Worm (Caenorhabditis elegans) whole organism, L3 larva: ENCODE data around the gene wht-7.

Experiments used
- R02D3.7 ChIP-seq: fragments of 150-350 bp; optimal IDR thresholded peaks from 2 replicates; lab custom pipeline; 2014; ENCODE audit warnings: missing biosample characterization, missing genetic modification characterization
- ZK546.5 ChIP-seq: sonication (generic microtip); optimal IDR thresholded peaks from 2 replicates; lab custom pipeline; 2017; ENCODE audit warnings: missing biosample characterization, missing genetic modification characterization
- aly-2 ChIP-seq: fragments of 150-350 bp; optimal IDR thresholded peaks from 2 replicates; lab custom pipeline; 2014; ENCODE audit warnings: missing biosample characterization, missing genetic modification characterization
- ceh-28 ChIP-seq: fragments of 150-350 bp; optimal IDR thresholded peaks from 2 replicates; lab custom pipeline; 2014; ENCODE audit warnings: missing biosample characterization, missing genetic modification reagents, missing genetic modification characterization
- ceh-82 ChIP-seq: fragments of 150-350 bp; optimal IDR thresholded peaks from 2 replicates; lab custom pipeline; 2014; ENCODE audit warnings: missing biosample characterization, missing genetic modification characterization
- ceh-9 ChIP-seq: sonication (generic microtip); optimal IDR thresholded peaks from 2 replicates; lab custom pipeline; 2018; ENCODE audit warnings: missing biosample characterization, missing genetic modification characterization
- egl-27 ChIP-seq: sonication (generic microtip); optimal IDR thresholded peaks from 4 replicates; lab custom pipeline; 2017; ENCODE audit warnings: missing biosample characterization, missing genetic modification reagents, missing genetic modification characterization
- egl-5 ChIP-seq: fragments of 150-350 bp; optimal IDR thresholded peaks from 2 replicates; lab custom pipeline; 2017; ENCODE audit warnings: missing biosample characterization, missing genetic modification reagents, missing genetic modification characterization, inconsistent platforms
- eor-1 ChIP-seq, 2 experiments: fragments of 150-350 bp; optimal IDR thresholded peaks; 2 replicates each; lab custom pipeline; 2014 to 2018; ENCODE audit warnings: missing biosample characterization in 2 of 2, missing genetic modification characterization in 2 of 2
- fkh-10 ChIP-seq: sonication (generic microtip); optimal IDR thresholded peaks from 2 replicates; lab custom pipeline; 2017; ENCODE audit warnings: missing biosample characterization, missing genetic modification reagents, missing genetic modification characterization
- fos-1 ChIP-seq: fragments of 150-350 bp; optimal IDR thresholded peaks from 2 replicates; lab custom pipeline; 2014; ENCODE audit warnings: missing biosample characterization, missing genetic modification characterization
- lin-15B ChIP-seq: fragments of 150-350 bp; optimal IDR thresholded peaks from 2 replicates; lab custom pipeline; 2014; ENCODE audit warnings: missing biosample characterization, missing genetic modification characterization
- lsy-12 ChIP-seq: sonication (generic microtip); optimal IDR thresholded peaks from 2 replicates; lab custom pipeline; 2016; ENCODE audit warnings: mild to moderate bottlenecking, missing genetic modification characterization, missing compliant biosample characterization
- nfya-1 ChIP-seq: sonication (generic microtip); optimal IDR thresholded peaks from 2 replicates; lab custom pipeline; 2017; ENCODE audit warnings: missing genetic modification characterization, mild to moderate bottlenecking, missing compliant biosample characterization, antibody characterized with exemption, moderate library complexity; ENCODE audit not compliant: insufficient read depth
- nhr-12 ChIP-seq: fragments of 150-350 bp; optimal IDR thresholded peaks from 2 replicates; lab custom pipeline; 2014; ENCODE audit warnings: missing biosample characterization, missing genetic modification characterization
- nhr-23 ChIP-seq: fragments of 150-350 bp; optimal IDR thresholded peaks from 2 replicates; lab custom pipeline; 2014; ENCODE audit warnings: missing biosample characterization, missing genetic modification reagents, missing genetic modification characterization
- nhr-237 ChIP-seq: fragments of 150-350 bp; optimal IDR thresholded peaks from 2 replicates; lab custom pipeline; 2014; ENCODE audit warnings: missing biosample characterization, missing genetic modification characterization
- nhr-25 ChIP-seq: sonication (generic microtip); optimal IDR thresholded peaks from 2 replicates; lab custom pipeline; 2017; ENCODE audit warnings: missing biosample characterization, missing genetic modification characterization
- nhr-28 ChIP-seq: fragments of 150-350 bp; optimal IDR thresholded peaks from 2 replicates; lab custom pipeline; 2014; ENCODE audit warnings: missing biosample characterization, missing genetic modification characterization
- nhr-43 ChIP-seq: sonication (generic microtip); optimal IDR thresholded peaks from 2 replicates; lab custom pipeline; 2016; ENCODE audit warnings: mild to moderate bottlenecking, missing genetic modification characterization, missing compliant biosample characterization; ENCODE audit not compliant: poor library complexity, severe bottlenecking
- nhr-76 ChIP-seq: fragments of 150-350 bp; sonication (generic microtip); optimal IDR thresholded peaks from 5 replicates; lab custom pipeline; 2014; ENCODE audit warnings: missing biosample characterization, missing genetic modification characterization
- nhr-77 ChIP-seq: fragments of 150-350 bp; optimal IDR thresholded peaks from 2 replicates; lab custom pipeline; 2014; ENCODE audit warnings: missing biosample characterization, missing genetic modification characterization
- pha-4 ChIP-seq: fragments of 150-350 bp; optimal IDR thresholded peaks from 2 replicates; lab custom pipeline; 2014; ENCODE audit warnings: missing biosample characterization, missing genetic modification reagents, missing genetic modification characterization
- pqm-1 ChIP-seq: fragments of 150-350 bp; optimal IDR thresholded peaks from 2 replicates; lab custom pipeline; 2017; ENCODE audit warnings: missing biosample characterization, missing genetic modification characterization, inconsistent platforms
- skn-1 ChIP-seq: fragments of 150-350 bp; optimal IDR thresholded peaks from 2 replicates; lab custom pipeline; 2014; ENCODE audit warnings: missing biosample characterization, missing genetic modification characterization
- snpc-4 ChIP-seq: fragments of 150-350 bp; optimal IDR thresholded peaks from 2 replicates; lab custom pipeline; 2014; ENCODE audit warnings: missing biosample characterization, missing genetic modification characterization
- tbx-2 ChIP-seq: sonication (generic microtip); optimal IDR thresholded peaks from 2 replicates; lab custom pipeline; 2016; ENCODE audit warnings: mild to moderate bottlenecking, missing genetic modification characterization, missing compliant biosample characterization
- zag-1 ChIP-seq: fragments of 150-350 bp; optimal IDR thresholded peaks from 2 replicates; lab custom pipeline; 2014; ENCODE audit warnings: missing biosample characterization, missing genetic modification characterization
- ztf-11 ChIP-seq: fragments of 150-350 bp; optimal IDR thresholded peaks from 2 replicates; lab custom pipeline; 2014; ENCODE audit warnings: missing biosample characterization, missing genetic modification characterization
- ztf-4 ChIP-seq: fragments of 150-350 bp; optimal IDR thresholded peaks from 2 replicates; lab custom pipeline; 2014; ENCODE audit warnings: missing biosample characterization, missing genetic modification characterization

wht-7 gene

DNA sequence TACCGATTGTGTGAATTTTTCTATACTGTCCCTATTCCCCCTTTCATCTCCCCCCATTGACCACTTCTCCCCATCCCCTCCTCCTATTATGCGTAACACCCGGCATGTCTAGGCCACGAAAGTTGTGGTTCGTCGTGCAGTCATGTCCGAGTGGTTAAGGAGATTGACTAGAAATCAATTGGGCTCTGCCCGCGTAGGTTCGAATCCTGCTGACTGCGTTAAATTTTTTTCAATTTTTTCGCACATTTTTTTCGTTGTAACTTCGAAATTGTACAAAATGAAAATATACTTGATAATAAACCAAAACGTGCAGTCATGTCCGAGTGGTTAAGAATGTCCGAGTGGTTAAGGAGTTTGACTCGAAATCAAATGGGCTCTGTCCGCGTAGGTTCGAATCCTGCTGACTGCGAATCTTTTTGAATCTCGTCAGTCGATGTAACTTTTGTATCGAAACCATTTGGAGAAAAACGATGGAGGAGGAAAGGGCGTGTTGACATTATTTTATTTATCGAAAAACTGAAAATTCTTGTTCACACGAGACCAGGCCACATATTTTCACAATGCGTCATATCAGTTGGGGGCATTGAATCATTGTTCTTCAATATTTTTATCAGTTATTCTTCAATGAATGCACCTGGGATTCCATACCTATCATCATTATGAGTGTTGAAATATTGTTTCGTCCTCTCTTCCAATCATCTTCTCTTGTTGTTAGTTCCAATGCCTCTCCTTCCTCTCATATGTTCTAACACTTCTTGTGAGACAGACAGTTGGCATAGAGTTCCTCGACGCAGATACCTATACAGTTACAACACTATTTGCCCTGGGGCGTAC lies 9.5 kb upstream of the wht-7 start, which contains the start of gene nfm-1 (continued):
- TF ChIP-seq ceh-82 (tag; lab: Kevin White, UChicago) (no peak), skn-1 (tag; lab: Kevin White, UChicago) (peak; percentile 47), fkh-10 (GFP tag; lab: Kevin White, UChicago) (peak; percentile 47), ceh-28 (tag; lab: Kevin White, UChicago) (peak; percentile 42), ztf-4 (tag; lab: Kevin White, UChicago) (no peak), nhr-12 (tag; lab: Kevin White, UChicago) (no peak), fos-1 (tag; lab: Kevin White, UChicago) (no peak), zag-1 (no peak), nhr-43 (tag; lab: Kevin White, UChicago) (peak; percentile 55), pqm-1 (tag; lab: Kevin White, UChicago) (peak; percentile 60), R02D3.7 (peak; percentile 5), pha-4 (peak; percentile 54), nhr-76 (tag; lab: Kevin White, UChicago) (no peak), ztf-11 (tag; lab: Kevin White, UChicago) (no peak), aly-2 (peak; percentile 22), lin-15B (tag; lab: Kevin White, UChicago) (peak; percentile 48), ZK546.5 (tag; lab: Kevin White, UChicago) (no peak), snpc-4 (tag; lab: Kevin White, UChicago) (peak; percentile 27), egl-5 (peak; percentile 38)

DNA sequence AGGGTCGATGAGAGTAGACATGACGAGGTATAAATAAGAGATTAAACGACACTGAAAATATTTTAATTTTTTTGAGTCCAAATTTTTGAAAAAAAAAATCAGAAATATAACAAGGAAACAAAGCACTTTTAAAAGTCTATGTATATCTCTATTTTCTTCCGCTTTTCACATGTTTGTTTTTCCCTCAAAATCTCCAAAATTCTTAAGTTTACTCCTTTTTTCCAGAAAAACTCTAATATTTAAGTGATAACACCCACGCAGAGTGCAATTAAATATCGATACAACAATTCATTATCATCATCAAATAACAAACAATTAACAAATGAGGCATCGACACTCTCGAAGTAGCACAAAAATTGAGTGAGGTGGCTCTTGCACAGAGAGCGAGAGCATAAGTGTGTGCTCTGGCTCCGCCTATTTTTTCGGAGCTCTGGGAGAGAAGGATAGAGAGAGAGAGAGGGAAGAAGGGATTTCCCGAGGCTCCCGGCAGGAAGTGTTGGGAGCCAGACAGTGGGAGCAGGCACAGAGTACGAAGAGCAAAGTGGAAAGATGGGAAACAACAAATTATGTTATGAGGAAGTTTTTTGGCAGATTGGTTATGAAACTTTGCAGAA lies 8.4 kb upstream of the wht-7 start, which contains the start of gene anmt-2:
Gene anmt-2, minus strand, starts transcription at position 51 of the 614 bp plus-strand sequence.
- no peak for TF ChIP-seq ztf-11 (tag; lab: Kevin White, UChicago)
- TF ChIP-seq nhr-23 (tag; lab: Kevin White, UChicago), result no peak
- TF ChIP-seq egl-5, result peak; percentile 35
- TF ChIP-seq nhr-237 (tag; lab: Kevin White, UChicago), result no peak
- no peak for TF ChIP-seq ceh-28 (tag; lab: Kevin White, UChicago)
- peak; percentile 57 for TF ChIP-seq pha-4

DNA sequence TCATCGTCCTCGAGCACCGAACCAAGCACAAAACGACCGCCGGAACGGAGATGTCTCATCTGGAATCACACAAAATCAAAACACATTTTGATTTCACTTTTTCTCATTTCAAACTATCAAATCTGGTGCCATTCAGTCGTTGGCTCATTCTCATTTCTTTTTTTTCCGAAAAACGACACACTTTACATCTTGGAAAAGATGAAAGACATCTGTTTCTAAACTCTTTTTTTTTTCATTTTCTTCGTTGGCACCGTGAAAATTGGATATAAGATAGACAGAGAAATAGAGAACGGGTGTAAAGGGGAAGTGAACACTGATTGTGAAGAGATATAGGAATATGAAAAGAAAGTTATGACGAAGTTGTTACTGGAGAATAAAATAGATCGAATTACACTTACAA lies 6.4 kb upstream of the wht-7 start:
- no peak for TF ChIP-seq nhr-25 (tag; lab: Kevin White, UChicago)

DNA sequence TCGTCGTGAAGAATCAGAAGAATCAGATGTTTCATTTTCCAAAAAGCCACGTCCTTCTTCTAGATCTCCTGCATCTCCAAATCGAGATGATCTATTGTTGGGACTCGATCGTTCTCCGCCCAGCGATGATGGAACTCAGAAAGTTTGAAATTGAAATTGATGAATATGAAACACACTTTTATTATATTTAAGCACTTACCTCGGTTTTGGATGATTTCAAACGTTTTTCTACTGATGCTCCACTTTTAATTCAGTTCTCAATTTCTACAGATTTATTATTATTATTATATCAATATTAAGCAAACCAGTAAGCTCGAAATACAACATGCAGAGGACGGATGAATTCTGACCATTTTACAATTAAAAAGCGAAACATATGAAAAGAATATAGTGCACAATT lies 5.2 kb upstream of the wht-7 start:
- TF ChIP-seq ceh-28 (tag; lab: Kevin White, UChicago) (no peak), nhr-28 (no peak), eor-1 (tag; optimal IDR thresholded peaks at IDR 0.05; lab: Kevin White, UChicago) (no peak), snpc-4 (tag; lab: Kevin White, UChicago) (no peak), nfya-1 (tag; lab: Kevin White, UChicago) (no peak), R02D3.7 (no peak), egl-27 (no peak), tbx-2 (tag; lab: Kevin White, UChicago) (no peak), egl-5 (no peak), fos-1 (tag; lab: Kevin White, UChicago) (no peak), lsy-12 (tag; lab: Kevin White, UChicago) (no peak), nhr-77 (tag; lab: Kevin White, UChicago) (no peak)

DNA sequence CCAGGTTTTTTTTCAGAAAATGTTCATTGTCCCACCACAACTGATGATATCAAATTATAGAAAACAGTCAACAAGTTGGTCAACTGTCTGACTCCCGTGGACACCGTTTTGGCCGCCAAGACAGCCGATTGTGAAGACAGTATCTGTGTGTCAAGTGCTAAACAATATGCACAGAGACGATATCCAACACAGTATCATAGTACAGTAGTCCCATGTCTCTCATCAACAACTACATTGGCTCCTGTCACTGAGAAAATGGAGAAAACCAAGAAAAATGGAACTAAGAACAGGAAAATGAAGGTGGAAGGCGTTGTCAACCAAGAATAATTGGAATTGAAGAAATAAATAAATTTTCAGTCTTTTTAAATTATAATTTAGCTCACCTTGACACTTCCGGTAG lies 713 bp downstream of the wht-7 start:
- TF ChIP-seq nhr-43 (tag; lab: Kevin White, UChicago) (peak; percentile 52), lsy-12 (tag; lab: Kevin White, UChicago) (no peak), ceh-9 (tag; lab: Kevin White, UChicago) (no peak), pqm-1 (tag; lab: Kevin White, UChicago) (no peak), fos-1 (tag; lab: Kevin White, UChicago) (no peak), ztf-4 (tag; lab: Kevin White, UChicago) (no peak)
